Worm (Caenorhabditis elegans) whole organism, L3 larva: ENCODE data around the gene EEED8.4.

Experiments
- R02D3.7 ChIP-seq: fragments of 150-350 bp; optimal IDR thresholded peaks from 2 replicates; lab custom pipeline; 2014; ENCODE audit warnings: missing biosample characterization, missing genetic modification characterization
- ZK546.5 ChIP-seq: sonication (generic microtip); optimal IDR thresholded peaks from 2 replicates; lab custom pipeline; 2017; ENCODE audit warnings: missing biosample characterization, missing genetic modification characterization
- aly-2 ChIP-seq: fragments of 150-350 bp; optimal IDR thresholded peaks from 2 replicates; lab custom pipeline; 2014; ENCODE audit warnings: missing biosample characterization, missing genetic modification characterization
- ama-1 ChIP-seq: fragments of 150-350 bp; optimal IDR thresholded peaks from 2 replicates; lab custom pipeline; 2018
- ceh-16 ChIP-seq: sonication (generic microtip); optimal IDR thresholded peaks from 2 replicates; lab custom pipeline; 2017; ENCODE audit warnings: missing biosample characterization, missing genetic modification characterization
- ceh-28 ChIP-seq: fragments of 150-350 bp; optimal IDR thresholded peaks from 2 replicates; lab custom pipeline; 2014; ENCODE audit warnings: missing biosample characterization, missing genetic modification reagents, missing genetic modification characterization
- ceh-82 ChIP-seq: fragments of 150-350 bp; optimal IDR thresholded peaks from 2 replicates; lab custom pipeline; 2014; ENCODE audit warnings: missing biosample characterization, missing genetic modification characterization
- ceh-9 ChIP-seq: sonication (generic microtip); optimal IDR thresholded peaks from 2 replicates; lab custom pipeline; 2018; ENCODE audit warnings: missing biosample characterization, missing genetic modification characterization
- egl-27 ChIP-seq: sonication (generic microtip); optimal IDR thresholded peaks from 4 replicates; lab custom pipeline; 2017; ENCODE audit warnings: missing biosample characterization, missing genetic modification reagents, missing genetic modification characterization
- egl-5 ChIP-seq: fragments of 150-350 bp; optimal IDR thresholded peaks from 2 replicates; lab custom pipeline; 2017; ENCODE audit warnings: missing biosample characterization, missing genetic modification reagents, missing genetic modification characterization, inconsistent platforms
- elt-1 ChIP-seq: fragments of 150-350 bp; optimal IDR thresholded peaks from 2 replicates; lab custom pipeline; 2014; ENCODE audit warnings: missing biosample characterization, missing genetic modification characterization
- elt-2 ChIP-seq: sonication (generic microtip); optimal IDR thresholded peaks from 2 replicates; lab custom pipeline; 2016; ENCODE audit warnings: missing genetic modification reagents, mild to moderate bottlenecking, missing genetic modification characterization, missing compliant biosample characterization
- elt-3 ChIP-seq, 3 experiments: fragments of 150-350 bp in 1 of 3; sonication (generic microtip) in 2 of 3; optimal IDR thresholded peaks; 2 replicates in 2 of 3; 4 replicates in 1 of 3; lab custom pipeline; 2014 to 2017; ENCODE audit warnings: missing biosample characterization in 3 of 3, missing genetic modification characterization in 3 of 3
- eor-1 ChIP-seq, 2 experiments: fragments of 150-350 bp; optimal IDR thresholded peaks; 2 replicates each; lab custom pipeline; 2014 to 2018; ENCODE audit warnings: missing biosample characterization in 2 of 2, missing genetic modification characterization in 2 of 2
- fkh-10 ChIP-seq: sonication (generic microtip); optimal IDR thresholded peaks from 2 replicates; lab custom pipeline; 2017; ENCODE audit warnings: missing biosample characterization, missing genetic modification reagents, missing genetic modification characterization
- fkh-2 ChIP-seq: fragments of 150-350 bp; optimal IDR thresholded peaks from 2 replicates; lab custom pipeline; 2014; ENCODE audit warnings: missing biosample characterization, missing genetic modification reagents, missing genetic modification characterization
- fos-1 ChIP-seq: fragments of 150-350 bp; optimal IDR thresholded peaks from 2 replicates; lab custom pipeline; 2014; ENCODE audit warnings: missing biosample characterization, missing genetic modification characterization
- hmg-11 ChIP-seq: sonication (generic microtip); optimal IDR thresholded peaks from 2 replicates; lab custom pipeline; 2016; ENCODE audit warnings: missing genetic modification characterization, missing compliant biosample characterization
- jun-1 ChIP-seq: fragments of 150-350 bp; optimal IDR thresholded peaks from 2 replicates; lab custom pipeline; 2014; ENCODE audit warnings: missing biosample characterization, missing genetic modification reagents, missing genetic modification characterization
- lin-15B ChIP-seq: fragments of 150-350 bp; optimal IDR thresholded peaks from 2 replicates; lab custom pipeline; 2014; ENCODE audit warnings: missing biosample characterization, missing genetic modification characterization
- lin-39 ChIP-seq: fragments of 150-350 bp; optimal IDR thresholded peaks from 2 replicates; lab custom pipeline; 2018; ENCODE audit warnings: missing biosample characterization, missing genetic modification reagents, missing genetic modification characterization
- lsy-12 ChIP-seq: sonication (generic microtip); optimal IDR thresholded peaks from 2 replicates; lab custom pipeline; 2016; ENCODE audit warnings: mild to moderate bottlenecking, missing genetic modification characterization, missing compliant biosample characterization
- mml-1 ChIP-seq: fragments of 150-350 bp; sonication (generic microtip); optimal IDR thresholded peaks from 3 replicates; lab custom pipeline; 2014; ENCODE audit warnings: missing biosample characterization, missing genetic modification characterization
- nfya-1 ChIP-seq: sonication (generic microtip); optimal IDR thresholded peaks from 2 replicates; lab custom pipeline; 2017; ENCODE audit warnings: missing genetic modification characterization, mild to moderate bottlenecking, missing compliant biosample characterization, antibody characterized with exemption, moderate library complexity; ENCODE audit not compliant: insufficient read depth
- nhr-23 ChIP-seq: fragments of 150-350 bp; optimal IDR thresholded peaks from 2 replicates; lab custom pipeline; 2014; ENCODE audit warnings: missing biosample characterization, missing genetic modification reagents, missing genetic modification characterization
- nhr-25 ChIP-seq: sonication (generic microtip); optimal IDR thresholded peaks from 2 replicates; lab custom pipeline; 2017; ENCODE audit warnings: missing biosample characterization, missing genetic modification characterization
- nhr-28 ChIP-seq: fragments of 150-350 bp; optimal IDR thresholded peaks from 2 replicates; lab custom pipeline; 2014; ENCODE audit warnings: missing biosample characterization, missing genetic modification characterization
- nhr-43 ChIP-seq: sonication (generic microtip); optimal IDR thresholded peaks from 2 replicates; lab custom pipeline; 2016; ENCODE audit warnings: mild to moderate bottlenecking, missing genetic modification characterization, missing compliant biosample characterization; ENCODE audit not compliant: poor library complexity, severe bottlenecking
- nhr-67 ChIP-seq: fragments of 150-350 bp; optimal IDR thresholded peaks from 2 replicates; lab custom pipeline; 2014; ENCODE audit warnings: missing biosample characterization, missing genetic modification characterization
- nhr-76 ChIP-seq: fragments of 150-350 bp; sonication (generic microtip); optimal IDR thresholded peaks from 5 replicates; lab custom pipeline; 2014; ENCODE audit warnings: missing biosample characterization, missing genetic modification characterization
- nhr-77 ChIP-seq: fragments of 150-350 bp; optimal IDR thresholded peaks from 2 replicates; lab custom pipeline; 2014; ENCODE audit warnings: missing biosample characterization, missing genetic modification characterization
- pha-4 ChIP-seq: fragments of 150-350 bp; optimal IDR thresholded peaks from 2 replicates; lab custom pipeline; 2014; ENCODE audit warnings: missing biosample characterization, missing genetic modification reagents, missing genetic modification characterization
- sea-2 ChIP-seq: fragments of 150-350 bp; sonication (generic microtip); optimal IDR thresholded peaks from 4 replicates; lab custom pipeline; 2014; ENCODE audit warnings: missing biosample characterization, missing genetic modification reagents, missing genetic modification characterization
- skn-1 ChIP-seq: fragments of 150-350 bp; optimal IDR thresholded peaks from 2 replicates; lab custom pipeline; 2014; ENCODE audit warnings: missing biosample characterization, missing genetic modification characterization
- snpc-4 ChIP-seq: fragments of 150-350 bp; optimal IDR thresholded peaks from 2 replicates; lab custom pipeline; 2014; ENCODE audit warnings: missing biosample characterization, missing genetic modification characterization
- tbx-2 ChIP-seq: sonication (generic microtip); optimal IDR thresholded peaks from 2 replicates; lab custom pipeline; 2016; ENCODE audit warnings: mild to moderate bottlenecking, missing genetic modification characterization, missing compliant biosample characterization
- unc-62 ChIP-seq: fragments of 150-350 bp; sonication (generic microtip); optimal IDR thresholded peaks from 4 replicates; lab custom pipeline; 2014; ENCODE audit warnings: missing biosample characterization, missing genetic modification reagents, missing genetic modification characterization
- zag-1 ChIP-seq: fragments of 150-350 bp; optimal IDR thresholded peaks from 2 replicates; lab custom pipeline; 2014; ENCODE audit warnings: missing biosample characterization, missing genetic modification characterization
- ztf-11 ChIP-seq: fragments of 150-350 bp; optimal IDR thresholded peaks from 2 replicates; lab custom pipeline; 2014; ENCODE audit warnings: missing biosample characterization, missing genetic modification characterization

EEED8.4 gene

ce11 chrII:5373275-5374047 lies 35.7 kb upstream of the EEED8.4 start, which contains the start of the genes agt-2 and F09E5.3 (continued):
- peak; percentile 13 for TF ChIP-seq unc-62 (GFP tag; lab: Kevin White, UChicago)
- TF ChIP-seq lin-15B (tag; lab: Kevin White, UChicago), result peak; percentile 88
- TF ChIP-seq zag-1 (tag; lab: Kevin White, UChicago), result peak; percentile 31
- no peak for TF ChIP-seq ceh-9 (tag; lab: Kevin White, UChicago)
- peak; percentile 71 for TF ChIP-seq jun-1 (tag; lab: Kevin White, UChicago)
- TF ChIP-seq fos-1 (tag; lab: Kevin White, UChicago), result no peak
- TF ChIP-seq egl-5 (tag; lab: Kevin White, UChicago), result peak; percentile 23
- TF ChIP-seq egl-27, result no peak
- peak; percentile 88 for TF ChIP-seq nfya-1 (tag; lab: Kevin White, UChicago)
- TF ChIP-seq ZK546.5 (tag; lab: Kevin White, UChicago), result no peak
- TF ChIP-seq ztf-11 (tag; lab: Kevin White, UChicago), result no peak
- TF ChIP-seq tbx-2 (tag; lab: Kevin White, UChicago), result peak; percentile 73
- no peak for TF ChIP-seq mml-1 (tag; lab: Kevin White, UChicago)
- peak; percentile 59 for TF ChIP-seq lin-39 (tag; lab: Kevin White, UChicago)

ce11 chrII:5374967-5375366 lies 34.2 kb upstream of the EEED8.4 start, which contains the start of gene algn-2:
TSS of gene algn-2 (plus strand) at chrII:5375267.
- TF ChIP-seq tbx-2 (tag; lab: Kevin White, UChicago), result no peak
- TF ChIP-seq elt-2 (tag; lab: Kevin White, UChicago), result peak; percentile 16

ce11 chrII:5377467-5378238 lies 31.5 kb upstream of the EEED8.4 start, which contains the start of gene prdx-2:
TSS of gene prdx-2 (plus strand) at chrII:5378195.
- peak; percentile 63 for TF ChIP-seq pha-4 (tag; lab: Kevin White, UChicago)
- no peak for TF ChIP-seq nhr-28 (tag; lab: Kevin White, UChicago)
- peak; percentile 15 for TF ChIP-seq snpc-4 (tag; lab: Kevin White, UChicago)
- TF ChIP-seq, all 47 proteins: peak for 2

ce11 chrII:5378239-5378521 lies 30.9 kb upstream of the EEED8.4 start:
- TF ChIP-seq lin-39 (tag; lab: Kevin White, UChicago) (no peak), ceh-82 (tag; lab: Kevin White, UChicago) (no peak), lin-15B (tag; lab: Kevin White, UChicago) (no peak), nhr-25 (tag; lab: Kevin White, UChicago) (peak; percentile 68), fkh-2 (tag; lab: Kevin White, UChicago) (no peak), nhr-43 (tag; lab: Kevin White, UChicago) (peak; percentile 5), unc-62 (GFP tag; lab: Kevin White, UChicago) (no peak), nhr-23 (tag; lab: Kevin White, UChicago) (peak; percentile 9), skn-1 (tag; lab: Kevin White, UChicago) (peak; percentile 82)

ce11 chrII:5379614-5380077 lies 29.5 kb upstream of the EEED8.4 start, which contains the start of gene pkc-3:
TSS of gene pkc-3 (plus strand) at chrII:5380027.
- TF ChIP-seq ceh-28 (tag; lab: Kevin White, UChicago), result peak; percentile 37
- TF ChIP-seq nhr-67 (tag; lab: Kevin White, UChicago), result no peak
- TF ChIP-seq eor-1 (tag; optimal IDR thresholded peaks at IDR 0.05; lab: Kevin White, UChicago), result no peak
- TF ChIP-seq lsy-12 (tag; lab: Kevin White, UChicago), result no peak
- TF ChIP-seq nhr-25 (tag; lab: Kevin White, UChicago), result peak; percentile 98
- TF ChIP-seq pha-4 (tag; lab: Kevin White, UChicago), result peak; percentile 94
- peak; percentile 77 for TF ChIP-seq jun-1 (tag; lab: Kevin White, UChicago)
- peak; percentile 81 for TF ChIP-seq hmg-11 (tag; lab: Kevin White, UChicago)
- TF ChIP-seq nhr-77, result no peak
- no peak for TF ChIP-seq ztf-11 (tag; lab: Kevin White, UChicago)
- TF ChIP-seq ceh-16, result no peak
- TF ChIP-seq ZK546.5 (tag; lab: Kevin White, UChicago), result no peak
- TF ChIP-seq elt-2 (tag; lab: Kevin White, UChicago), result peak; percentile 85
- no peak for TF ChIP-seq nhr-76 (tag; lab: Kevin White, UChicago)
- TF ChIP-seq tbx-2 (tag; lab: Kevin White, UChicago), result peak; percentile 45
- no peak for TF ChIP-seq fkh-10
- TF ChIP-seq R02D3.7 (tag; lab: Kevin White, UChicago), result peak; percentile 7
- TF ChIP-seq elt-3 (tag; optimal IDR thresholded peaks at IDR 0.05; lab: Kevin White, UChicago), result peak in 2 of 3 experiments; percentile 17 to 30
- no peak for TF ChIP-seq elt-1 (tag; lab: Kevin White, UChicago)
- TF ChIP-seq ceh-9 (tag; lab: Kevin White, UChicago), result no peak
- TF ChIP-seq fkh-2 (tag; lab: Kevin White, UChicago), result no peak
- no peak for TF ChIP-seq skn-1 (tag; lab: Kevin White, UChicago)
- peak; percentile 96 for TF ChIP-seq ama-1 (lab: Kevin White, UChicago)
- peak; percentile 18 for TF ChIP-seq snpc-4 (tag; lab: Kevin White, UChicago)
- no peak for TF ChIP-seq nhr-28 (tag; lab: Kevin White, UChicago)
- TF ChIP-seq aly-2 (tag; lab: Kevin White, UChicago), result no peak
- TF ChIP-seq nfya-1 (tag; lab: Kevin White, UChicago), result peak; percentile 53
- no peak for TF ChIP-seq sea-2
- TF ChIP-seq nhr-23 (tag; lab: Kevin White, UChicago), result peak; percentile 89
